Fruit fly (Drosophila melanogaster) whole organism, embryonic: ENCODE data around the gene spn-F.

ENCODE experiments used
- Ada2b ChIP-seq: fragments of 200-800 bp; sonication (Bioruptor generic); IDR thresholded peaks from 2 replicates; pipeline ENCODE4 v1.3.6; 2022; ENCODE audit warnings: missing biosample characterization, missing genetic modification characterization
- Adf1 ChIP-seq: fragments of 200-800 bp; sonication (Bioruptor generic); IDR thresholded peaks from 2 replicates; pipeline ENCODE4 v1.3.6; 2022; ENCODE audit warnings: missing biosample characterization, missing genetic modification characterization
- CG12155 ChIP-seq: fragments of 200-800 bp; sonication (Bioruptor generic); optimal IDR thresholded peaks from 3 replicates; lab custom pipeline; 2016; ENCODE audit warnings: missing biosample characterization, missing genetic modification characterization
- CG12299 ChIP-seq: fragments of 200-800 bp; sonication (Bioruptor generic); optimal IDR thresholded peaks from 2 replicates; lab custom pipeline; 2018; ENCODE audit warnings: missing biosample characterization, mild to moderate bottlenecking, missing genetic modification characterization
- CG13894 ChIP-seq: fragments of 200-800 bp; sonication (Bioruptor generic); optimal IDR thresholded peaks from 3 replicates; lab custom pipeline; 2018; ENCODE audit warnings: missing biosample characterization, mild to moderate bottlenecking, missing genetic modification characterization, moderate library complexity
- CG14860 ChIP-seq: fragments of 200-800 bp; sonication (Bioruptor generic); IDR thresholded peaks from 3 replicates; pipeline ENCODE4 v1.3.6; 2022; ENCODE audit warnings: missing biosample characterization, missing genetic modification characterization; ENCODE audit not compliant: partially characterized antibody
- CG15514 ChIP-seq: fragments of 200-800 bp; sonication (Bioruptor generic); optimal IDR thresholded peaks from 3 replicates; lab custom pipeline; 2017; ENCODE audit warnings: missing biosample characterization, missing genetic modification characterization, mild to moderate bottlenecking, moderate library complexity, missing genetic modification reagents
- CG17829 ChIP-seq: fragments of 200-800 bp; optimal IDR thresholded peaks from 2 replicates; lab custom pipeline; 2019; ENCODE audit warnings: missing biosample characterization, mild to moderate bottlenecking, missing genetic modification characterization, moderate library complexity
- CG18262 ChIP-seq: fragments of 200-800 bp; optimal IDR thresholded peaks from 3 replicates; lab custom pipeline; 2019; ENCODE audit warnings: missing biosample characterization, mild to moderate bottlenecking, missing genetic modification characterization, moderate library complexity
- CG18764 ChIP-seq: fragments of 200-800 bp; sonication (Bioruptor generic); optimal IDR thresholded peaks from 3 replicates; lab custom pipeline; 2016; ENCODE audit warnings: missing biosample characterization, missing genetic modification characterization
- CG3163 ChIP-seq: fragments of 200-800 bp; sonication (Bioruptor generic); optimal IDR thresholded peaks from 3 replicates; lab custom pipeline; 2016; ENCODE audit warnings: missing biosample characterization, missing genetic modification characterization
- CG32532 ChIP-seq: fragments of 200-800 bp; sonication (Bioruptor generic); IDR thresholded peaks from 2 replicates; pipeline ENCODE4 v1.3.6; 2022; ENCODE audit warnings: missing biosample characterization, missing genetic modification characterization
- CG33557 ChIP-seq: fragments of 200-800 bp; sonication (Bioruptor generic); optimal IDR thresholded peaks from 2 replicates; lab custom pipeline; 2019; ENCODE audit warnings: missing biosample characterization, mild to moderate bottlenecking, missing genetic modification characterization, moderate library complexity
- CG34422 ChIP-seq: fragments of 200-800 bp; sonication (Bioruptor generic); IDR thresholded peaks from 3 replicates; pipeline ENCODE4 v1.3.6; 2022; ENCODE audit warnings: missing biosample characterization, missing genetic modification characterization
- CG4707 ChIP-seq: fragments of 200-800 bp; sonication (Bioruptor generic); optimal IDR thresholded peaks from 2 replicates; lab custom pipeline; 2018; ENCODE audit warnings: missing biosample characterization, mild to moderate bottlenecking, missing genetic modification characterization, moderate library complexity
- CG4730 ChIP-seq: fragments of 200-800 bp; sonication (Bioruptor generic); IDR thresholded peaks from 2 replicates; pipeline ENCODE4 v1.3.6; 2022; ENCODE audit warnings: missing biosample characterization, missing genetic modification characterization
- CG6791 ChIP-seq: fragments of 200-800 bp; sonication (Bioruptor generic); IDR thresholded peaks from 3 replicates; pipeline ENCODE4 v1.3.6; 2022; ENCODE audit warnings: missing biosample characterization, missing genetic modification characterization; ENCODE audit not compliant: partially characterized antibody
- CG8765 ChIP-seq: fragments of 200-800 bp; sonication (Bioruptor generic); IDR thresholded peaks from 2 replicates; pipeline ENCODE4 v1.3.6; 2022; ENCODE audit warnings: missing biosample characterization, missing genetic modification characterization
- CG9609 ChIP-seq: fragments of 200-800 bp; sonication (Bioruptor generic); optimal IDR thresholded peaks from 3 replicates; lab custom pipeline; 2016; ENCODE audit warnings: missing biosample characterization, missing genetic modification characterization
- Chrac-16 ChIP-seq: fragments of 200-800 bp; sonication (Bioruptor generic); optimal IDR thresholded peaks from 3 replicates; lab custom pipeline; 2016; ENCODE audit warnings: missing biosample characterization, missing genetic modification characterization
- CkIIα-i1 ChIP-seq: fragments of 200-800 bp; sonication (Bioruptor generic); IDR thresholded peaks from 2 replicates; pipeline ENCODE4 v1.3.6; 2022; ENCODE audit warnings: missing biosample characterization, missing genetic modification characterization
- D ChIP-seq, 2 experiments: fragments of 200-800 bp in 1 of 2; fragments of >200 bp in 1 of 2; sonication (Bioruptor generic) in 1 of 2; optimal IDR thresholded peaks; 2 replicates in 1 of 2; 3 replicates in 1 of 2; lab custom pipeline; 2017; ENCODE audit warnings: mild to moderate bottlenecking in 1 of 2, missing biosample characterization in 1 of 2, missing genetic modification characterization in 1 of 2, missing genetic modification reagents in 1 of 2
- Dp ChIP-seq: fragments of 200-800 bp; sonication (Bioruptor generic); optimal IDR thresholded peaks from 2 replicates; lab custom pipeline; 2018; ENCODE audit warnings: missing biosample characterization, mild to moderate bottlenecking, missing genetic modification characterization, moderate library complexity
- Gug ChIP-seq: fragments of 200-800 bp; sonication (Bioruptor generic); IDR thresholded peaks from 4 replicates; pipeline ENCODE4 v1.3.6; 2022; ENCODE audit warnings: missing biosample characterization, missing genetic modification characterization
- HLH3B ChIP-seq: fragments of 200-800 bp; sonication (Bioruptor generic); IDR thresholded peaks from 2 replicates; pipeline ENCODE4 v1.3.6; 2022; ENCODE audit warnings: missing biosample characterization, missing genetic modification characterization
- HmgD ChIP-seq: fragments of 200-800 bp; sonication (Bioruptor generic); optimal IDR thresholded peaks from 3 replicates; lab custom pipeline; 2016; ENCODE audit warnings: missing biosample characterization, missing genetic modification characterization
- HmgZ ChIP-seq: fragments of 200-800 bp; sonication (Bioruptor generic); optimal IDR thresholded peaks from 2 replicates; lab custom pipeline; 2018; ENCODE audit warnings: missing biosample characterization, mild to moderate bottlenecking, missing genetic modification characterization
- Hmx ChIP-seq: fragments of 200-800 bp; sonication (Bioruptor generic); optimal IDR thresholded peaks from 2 replicates; lab custom pipeline; 2016; ENCODE audit warnings: missing biosample characterization, missing genetic modification characterization
- Hr78 ChIP-seq, 2 experiments: fragments of 200-800 bp in 1 of 2; fragments of >200 bp in 1 of 2; sonication (Bioruptor generic) in 1 of 2; optimal IDR thresholded peaks; 2 replicates each; lab custom pipeline; 2017 to 2019; ENCODE audit warnings: missing biosample characterization in 2 of 2, missing genetic modification characterization in 2 of 2, mild to moderate bottlenecking in 1 of 2, moderate library complexity in 1 of 2
- MBD-R2 ChIP-seq: fragments of 200-800 bp; sonication (Bioruptor generic); IDR thresholded peaks from 2 replicates; pipeline ENCODE4 v1.3.6; 2022; ENCODE audit warnings: missing biosample characterization, missing genetic modification characterization
- Meics ChIP-seq: fragments of 200-800 bp; sonication (Bioruptor generic); optimal IDR thresholded peaks from 2 replicates; lab custom pipeline; 2017; ENCODE audit warnings: missing biosample characterization, mild to moderate bottlenecking, missing genetic modification characterization
- NC2α ChIP-seq: fragments of 200-800 bp; sonication (Bioruptor generic); optimal IDR thresholded peaks from 2 replicates; lab custom pipeline; 2016; ENCODE audit warnings: missing biosample characterization, missing genetic modification characterization
- Nf-YA ChIP-seq: fragments of 200-800 bp; sonication (Bioruptor generic); IDR thresholded peaks from 2 replicates; pipeline ENCODE4 v1.3.6; 2022; ENCODE audit warnings: missing biosample characterization, missing genetic modification characterization
- Opbp ChIP-seq: fragments of 200-800 bp; sonication (Bioruptor generic); IDR thresholded peaks from 3 replicates; pipeline ENCODE4 v1.3.6; 2022; ENCODE audit warnings: missing biosample characterization, missing genetic modification characterization; ENCODE audit not compliant: partially characterized antibody
- Stat92E ChIP-seq, 3 experiments: fragments of >200 bp in 2 of 3; fragments of 200-800 bp in 1 of 3; sonication (Bioruptor generic) in 1 of 3; optimal IDR thresholded peaks; 2 replicates each; lab custom pipeline; 2017 to 2019; ENCODE audit warnings: missing biosample characterization in 3 of 3, missing genetic modification characterization in 3 of 3, mild to moderate bottlenecking in 1 of 3, moderate library complexity in 1 of 3
- Tbp ChIP-seq: fragments of >200 bp; optimal IDR thresholded peaks from 2 replicates; lab custom pipeline; 2018; ENCODE audit warnings: missing biosample characterization, missing genetic modification characterization
- ci ChIP-seq: fragments of 200-800 bp; sonication (Bioruptor generic); IDR thresholded peaks from 3 replicates; pipeline ENCODE4 v1.3.6; 2022; ENCODE audit warnings: missing biosample characterization, missing genetic modification characterization
- corto ChIP-seq: fragments of 200-800 bp; sonication (Bioruptor generic); optimal IDR thresholded peaks from 2 replicates; lab custom pipeline; 2016; ENCODE audit warnings: missing biosample characterization, mild to moderate bottlenecking, missing genetic modification characterization, moderate library complexity
- crp ChIP-seq, 2 experiments: fragments of 200-800 bp; sonication (Bioruptor generic); optimal IDR thresholded peaks; 2 replicates in 1 of 2; 3 replicates in 1 of 2; lab custom pipeline; 2017; ENCODE audit warnings: missing biosample characterization in 2 of 2, missing genetic modification characterization in 2 of 2, mild to moderate bottlenecking in 1 of 2, moderate library complexity in 1 of 2
- her ChIP-seq: fragments of 200-800 bp; sonication (Bioruptor generic); optimal IDR thresholded peaks from 2 replicates; lab custom pipeline; 2016; ENCODE audit warnings: missing biosample characterization, missing genetic modification characterization
- kni ChIP-seq: fragments of 200-800 bp; sonication (Bioruptor generic); optimal IDR thresholded peaks from 3 replicates; lab custom pipeline; 2017; ENCODE audit warnings: mild to moderate bottlenecking, missing biosample characterization, missing genetic modification reagents, missing genetic modification characterization
- otp ChIP-seq: fragments of 200-800 bp; sonication (Bioruptor generic); IDR thresholded peaks from 3 replicates; pipeline ENCODE4, ENCODE4 v1.3.6; 2022; ENCODE audit warnings: missing biosample characterization, missing genetic modification characterization
- repo ChIP-seq: fragments of 200-800 bp; sonication (Bioruptor generic); optimal IDR thresholded peaks from 2 replicates; lab custom pipeline; 2016; ENCODE audit warnings: missing biosample characterization, missing genetic modification characterization
- salm ChIP-seq: fragments of 200-800 bp; sonication (Bioruptor generic); optimal IDR thresholded peaks from 2 replicates; lab custom pipeline; 2018; ENCODE audit warnings: missing biosample characterization, mild to moderate bottlenecking, missing genetic modification characterization
- slbo ChIP-seq: fragments of 200-800 bp; sonication (Bioruptor generic); IDR thresholded peaks from 2 replicates; pipeline ENCODE4 v1.3.6; 2022; ENCODE audit warnings: missing biosample characterization, missing genetic modification characterization
- sob ChIP-seq: fragments of 200-800 bp; sonication (Bioruptor generic); IDR thresholded peaks from 2 replicates; pipeline ENCODE4 v1.3.6; 2022; ENCODE audit warnings: missing biosample characterization, missing genetic modification characterization
- sqz ChIP-seq: fragments of 200-800 bp; sonication (Bioruptor generic); optimal IDR thresholded peaks from 3 replicates; lab custom pipeline; 2018; ENCODE audit warnings: missing biosample characterization, mild to moderate bottlenecking, missing genetic modification characterization
- sug ChIP-seq: fragments of 200-800 bp; optimal IDR thresholded peaks from 2 replicates; lab custom pipeline; 2019; ENCODE audit warnings: missing biosample characterization, mild to moderate bottlenecking, missing genetic modification characterization, moderate library complexity
- tin ChIP-seq: fragments of 200-800 bp; sonication (Bioruptor generic); optimal IDR thresholded peaks from 3 replicates; lab custom pipeline; 2016; ENCODE audit warnings: missing biosample characterization, missing genetic modification characterization
- tx ChIP-seq: fragments of 200-800 bp; sonication (Bioruptor generic); optimal IDR thresholded peaks from 2 replicates; lab custom pipeline; 2016; ENCODE audit warnings: missing biosample characterization, missing genetic modification characterization

spn-F gene

DNA sequence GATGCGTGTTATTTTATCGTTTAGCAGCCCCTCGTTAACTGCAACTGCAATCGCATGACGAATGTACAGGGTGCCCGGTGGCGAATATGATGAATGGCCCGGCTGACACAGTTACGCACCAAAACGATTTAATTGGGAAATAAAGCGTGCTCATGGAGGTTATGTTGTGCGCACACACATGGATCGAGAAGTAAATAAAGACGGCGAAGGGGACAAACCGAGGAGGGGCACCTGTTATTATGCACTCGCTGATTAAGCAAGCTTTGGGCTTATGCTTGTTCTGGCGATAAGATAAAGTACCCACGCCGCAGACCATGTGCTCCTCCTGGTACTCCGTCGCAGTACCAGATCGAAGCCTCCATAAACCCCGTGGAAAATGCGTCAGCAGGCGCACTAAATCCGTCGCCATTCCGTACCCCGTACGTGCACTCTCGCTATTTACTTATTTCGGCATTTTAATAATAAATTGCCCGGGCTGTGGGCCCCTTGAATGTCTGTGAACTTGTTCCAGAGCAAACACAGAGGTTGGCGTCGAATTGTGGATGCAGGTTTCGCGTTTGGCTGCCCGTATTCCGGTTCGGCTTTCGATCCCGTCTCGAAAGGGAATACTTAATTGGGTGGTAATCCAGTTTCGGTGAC is 29.8 kb upstream of the spn-F start (continued):
- no peak for TF ChIP-seq tx (GFP tag; lab: Kevin White, UChicago)
- TF ChIP-seq Meics (GFP tag; lab: Kevin White, UChicago) = no peak
- no peak for TF ChIP-seq sqz
- TF ChIP-seq CG4730 = no peak
- TF ChIP-seq Hmx (GFP tag; lab: Kevin White, UChicago) = no peak
- no peak for TF ChIP-seq HLH3B (GFP tag; lab: Robert Waterston, UW)
- peak in 1 of 2 experiments; percentile 5 for TF ChIP-seq Hr78 (GFP tag; optimal IDR thresholded peaks at IDR 0.05; lab: Kevin White, UChicago)
- TF ChIP-seq her = no peak
- no peak for TF ChIP-seq D (optimal IDR thresholded peaks at IDR 0.05; lab: Kevin White, UChicago)
- TF ChIP-seq D (GFP tag; optimal IDR thresholded peaks at IDR 0.05; lab: Kevin White, UChicago) = no peak
- TF ChIP-seq Chrac-16 (GFP tag; lab: Kevin White, UChicago) = no peak
- no peak for TF ChIP-seq corto (GFP tag; lab: Kevin White, UChicago)
- no peak for TF ChIP-seq CG3163 (GFP tag; lab: Kevin White, UChicago)
- no peak for TF ChIP-seq CG32532 (GFP tag; lab: Robert Waterston, UW)
- no peak for TF ChIP-seq CG12155 (GFP tag; lab: Kevin White, UChicago)
- no peak for TF ChIP-seq CG9609 (GFP tag; lab: Kevin White, UChicago)
- no peak for TF ChIP-seq tin
- TF ChIP-seq sug = peak; percentile 62
- TF ChIP-seq CG6791 = no peak
- peak; percentile 48 for TF ChIP-seq HmgZ (tag; lab: Kevin White, UChicago)
- no peak for TF ChIP-seq sob (GFP tag; lab: Robert Waterston, UW)
- TF ChIP-seq CG12299 (tag; lab: Kevin White, UChicago) = no peak
- TF ChIP-seq MBD-R2 (GFP tag; lab: Robert Waterston, UW) = no peak
- no peak for TF ChIP-seq crp (GFP tag; optimal IDR thresholded peaks at IDR 0.05; lab: Kevin White, UChicago)
- no peak for TF ChIP-seq NC2α
- peak; percentile 26 for TF ChIP-seq CG18262 (tag; lab: Kevin White, UChicago)
- TF ChIP-seq Tbp (GFP tag; lab: Kevin White, UChicago) = no peak
- TF ChIP-seq ci (GFP tag; lab: Robert Waterston, UW) = no peak
- peak; percentile 15; the same call in 1 of the 2 replicates for TF ChIP-seq slbo (GFP tag; lab: Robert Waterston, UW)
- no peak for TF ChIP-seq CG15514 (GFP tag; lab: Kevin White, UChicago)
- no peak for TF ChIP-seq HmgD (GFP tag; lab: Kevin White, UChicago)
- TF ChIP-seq repo (GFP tag; lab: Kevin White, UChicago) = no peak
- no peak for TF ChIP-seq CG17829
- TF ChIP-seq CG13894 = no peak
- no peak for TF ChIP-seq kni
- TF ChIP-seq otp = peak; percentile 58; the same call in 1 of the 3 replicates
- TF ChIP-seq Nf-YA = no peak
- no peak for TF ChIP-seq Stat92E (GFP tag; optimal IDR thresholded peaks at IDR 0.05; lab: Kevin White, UChicago)
- TF ChIP-seq CG14860 (GFP tag; lab: Robert Waterston, UW) = no peak
- TF ChIP-seq CkIIα-i1 (GFP tag; lab: Robert Waterston, UW) = no peak
- no peak for TF ChIP-seq CG33557 (GFP tag; lab: Kevin White, UChicago)
- no peak for TF ChIP-seq Adf1
- TF ChIP-seq Ada2b = no peak
- TF ChIP-seq CG8765 = no peak
- TF ChIP-seq Opbp (GFP tag; lab: Robert Waterston, UW) = no peak
- TF ChIP-seq CG34422 (GFP tag; lab: Robert Waterston, UW) = peak; percentile 39; the same call in 1 of the 3 replicates
- TF ChIP-seq Gug (GFP tag; lab: Robert Waterston, UW) = no peak
- no peak for TF ChIP-seq salm (tag; lab: Kevin White, UChicago)
- no peak for TF ChIP-seq CG18764 (GFP tag; lab: Kevin White, UChicago)
- TF ChIP-seq CG4707 (GFP tag; lab: Kevin White, UChicago) = no peak
- TF ChIP-seq Dp (GFP tag; lab: Kevin White, UChicago) = no peak
